Worm (Caenorhabditis elegans) whole organism, late embryonic: ENCODE results near the gene C02F5.12.

Experiments used
- ama-1 ChIP-seq: fragments of 150-350 bp; optimal IDR thresholded peaks from 2 replicates; lab custom pipeline; 2014
- ceh-18 ChIP-seq: sonication (generic microtip); optimal IDR thresholded peaks from 2 replicates; lab custom pipeline; 2016; ENCODE audit warnings: missing genetic modification characterization, missing compliant biosample characterization

DNA sequence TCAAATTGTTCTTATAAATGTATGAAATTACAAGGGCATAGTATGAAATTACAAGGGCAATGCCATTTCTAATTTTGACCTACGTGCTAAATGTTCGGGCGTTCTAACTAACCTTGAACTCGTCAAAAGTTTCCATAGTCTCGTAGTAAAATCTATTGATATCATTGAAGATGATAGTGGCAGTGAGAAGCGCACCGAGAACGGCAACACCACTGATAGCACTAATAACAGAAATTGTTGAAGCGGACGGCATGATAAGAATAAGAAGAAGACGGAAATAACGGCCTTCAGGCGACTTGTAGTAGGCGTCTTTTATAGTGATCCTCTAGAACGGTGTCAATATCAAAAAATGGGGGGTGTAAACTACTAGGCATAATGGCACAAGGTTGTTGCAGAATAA lies 20.5 kb upstream of the C02F5.12 start, which contains the start of gene col-91:
- no peak for TF ChIP-seq ama-1 (lab: Kevin White, UChicago)
- TF ChIP-seq ceh-18 (tag; lab: Kevin White, UChicago) = no peak
